Worm (Caenorhabditis elegans): Measurements from ENCODE around the gene C15H11.11.
A peak's percentile ranks its signal among the peaks of the same experiment; 100 is the strongest.

Gene C15H11.11

ce11 chrV:14405647-14406046 is 9.7 kb upstream of the C15H11.11 start:
- TF ChIP-seq crh-2 (tag; optimal IDR thresholded peaks at IDR 0.05) = no peak
- no peak for TF ChIP-seq nhr-237 (tag; optimal IDR thresholded peaks at IDR 0.05)
- TF ChIP-seq ceh-82 (tag; optimal IDR thresholded peaks at IDR 0.05) = no peak
- TF ChIP-seq ZK546.5 (tag; optimal IDR thresholded peaks at IDR 0.05) = no peak
- no peak for TF ChIP-seq unc-55 (GFP tag; optimal IDR thresholded peaks at IDR 0.05)
- no peak for TF ChIP-seq nhr-12 (tag; optimal IDR thresholded peaks at IDR 0.05)
- TF ChIP-seq R02D3.7 (tag; optimal IDR thresholded peaks at IDR 0.05) = no peak
- no peak for TF ChIP-seq dmd-4 (tag; optimal IDR thresholded peaks at IDR 0.05)
- no peak for TF ChIP-seq lin-11 (tag; optimal IDR thresholded peaks at IDR 0.05)
- no peak for TF ChIP-seq snpc-4 (tag; optimal IDR thresholded peaks at IDR 0.05)

- no peak for TF ChIP-seq nhr-10 (tag; optimal IDR thresholded peaks at IDR 0.05)
- TF ChIP-seq nhr-11 (tag; optimal IDR thresholded peaks at IDR 0.05) = no peak
- TF ChIP-seq nhr-21 (tag; optimal IDR thresholded peaks at IDR 0.05) = no peak
- TF ChIP-seq mdl-1 (tag; optimal IDR thresholded peaks at IDR 0.05) = no peak
- TF ChIP-seq elt-3 (tag; optimal IDR thresholded peaks at IDR 0.05) = no peak
- no peak for TF ChIP-seq lin-13 (GFP tag; optimal IDR thresholded peaks at IDR 0.05)
Observed at ce11 chrV:14408774-14409173, 6.5 kb upstream of the C15H11.11 start, which contains the start of gene gnrr-2. Gene gnrr-2 (plus strand): TSS chrV:14409074.

- peak; percentile 45 for TF ChIP-seq nhr-129 (tag; optimal IDR thresholded peaks at IDR 0.05)
- no peak for TF ChIP-seq mdl-1 (tag; optimal IDR thresholded peaks at IDR 0.05)
- TF ChIP-seq ceh-16 (tag; optimal IDR thresholded peaks at IDR 0.05) = no peak
- TF ChIP-seq ama-1 (optimal IDR thresholded peaks at IDR 0.05) = no peak
- TF ChIP-seq snpc-4 (tag; optimal IDR thresholded peaks at IDR 0.05) = peak; percentile 69
Observed at ce11 chrV:14409905-14410304, 5.4 kb upstream of the C15H11.11 start.

ce11 chrV:14411989-14412388 is 3.3 kb upstream of the C15H11.11 start:
- TF ChIP-seq gmeb-1 (tag; optimal IDR thresholded peaks at IDR 0.05) (no peak), R02D3.7 (tag; optimal IDR thresholded peaks at IDR 0.05) (no peak), blmp-1 (tag; optimal IDR thresholded peaks at IDR 0.05; ENCODE audit: insufficient read depth) (no peak), unc-55 (GFP tag; optimal IDR thresholded peaks at IDR 0.05) (peak; percentile 7), peb-1 (tag; optimal IDR thresholded peaks at IDR 0.05) (no peak), unc-39 (tag; optimal IDR thresholded peaks at IDR 0.05) (no peak)

ce11 chrV:14414032-14414431 is 1.3 kb upstream of the C15H11.11 start:
- TF ChIP-seq sma-9 (GFP tag; optimal IDR thresholded peaks at IDR 0.05) = no peak
- no peak for TF ChIP-seq sma-9 (tag; optimal IDR thresholded peaks at IDR 0.05)
- no peak for TF ChIP-seq F13H6.1 (tag; optimal IDR thresholded peaks at IDR 0.05)
- peak; percentile 93 for TF ChIP-seq fos-1 (tag; optimal IDR thresholded peaks at IDR 0.05)
- TF ChIP-seq ceh-82 (tag; optimal IDR thresholded peaks at IDR 0.05) = no peak
- no peak for TF ChIP-seq nhr-237 (tag; optimal IDR thresholded peaks at IDR 0.05)
- TF ChIP-seq nhr-129 (tag; optimal IDR thresholded peaks at IDR 0.05) = no peak
- TF ChIP-seq mdl-1 (tag; optimal IDR thresholded peaks at IDR 0.05) = no peak

ce11 chrV:14417735-14418134 is 2.4 kb downstream of the C15H11.11 start, which contains the start of the genes nxf-2 and set-31:
Gene nxf-2 (minus strand): TSS chrV:14417835.
Gene set-31 (plus strand): TSS chrV:14417903.
- TF ChIP-seq sem-4 (tag; optimal IDR thresholded peaks at IDR 0.05) (no peak), lsy-2 (tag; optimal IDR thresholded peaks at IDR 0.05) (peak in 1 of 2 experiments; percentile 41)

DNA sequence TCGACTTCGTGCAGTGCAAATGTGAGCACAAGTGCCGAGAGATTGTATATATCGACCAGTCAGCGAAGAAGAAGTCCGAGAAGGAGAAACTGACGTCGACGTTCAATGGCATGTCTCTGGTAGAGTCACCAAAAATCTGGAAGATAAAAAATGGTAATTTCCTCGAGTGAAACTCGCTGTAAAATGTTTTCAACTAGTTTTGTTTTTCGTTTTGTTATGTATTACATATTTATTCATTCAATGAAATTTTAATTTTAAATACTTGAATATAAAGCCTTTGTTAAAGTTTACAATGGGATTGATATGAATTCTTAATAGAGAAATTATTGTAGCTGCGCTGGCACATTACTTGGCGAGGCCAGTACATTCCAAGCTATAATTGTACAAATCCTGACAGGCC is 4.6 kb downstream of the C15H11.11 start:
- TF ChIP-seq elt-1 (tag; optimal IDR thresholded peaks at IDR 0.05) (no peak), skn-1 (tag; optimal IDR thresholded peaks at IDR 0.05) (no peak), ZK546.5 (tag; optimal IDR thresholded peaks at IDR 0.05) (no peak), nhr-77 (tag; optimal IDR thresholded peaks at IDR 0.05) (no peak), lsy-2 (tag; optimal IDR thresholded peaks at IDR 0.05) (no peak), gmeb-1 (tag; optimal IDR thresholded peaks at IDR 0.05) (no peak), ceh-16 (tag; optimal IDR thresholded peaks at IDR 0.05) (no peak), nhr-12 (tag; optimal IDR thresholded peaks at IDR 0.05) (no peak), dmd-4 (tag; optimal IDR thresholded peaks at IDR 0.05) (no peak), nhr-237 (tag; optimal IDR thresholded peaks at IDR 0.05) (no peak), lin-13 (GFP tag; optimal IDR thresholded peaks at IDR 0.05) (no peak), nhr-10 (tag; optimal IDR thresholded peaks at IDR 0.05) (no peak)

Data from whole organism, L2 larva.